Worm (Caenorhabditis elegans) whole organism, L4 larva: ENCODE data around the gene sdhb-1.

Experiments used
- F10B5.3 ChIP-seq: sonication (generic microtip); optimal IDR thresholded peaks from 2 replicates; lab custom pipeline; 2016; ENCODE audit warnings: mild to moderate bottlenecking, missing genetic modification characterization, missing compliant biosample characterization
- F49E8.2 ChIP-seq: sonication (generic microtip); optimal IDR thresholded peaks from 2 replicates; lab custom pipeline; 2016; ENCODE audit warnings: missing compliant biosample characterization, mild to moderate bottlenecking, missing genetic modification characterization, borderline replicate concordance
- R02D3.7 ChIP-seq: fragments of 150-350 bp; sonication (generic microtip); optimal IDR thresholded peaks from 3 replicates; lab custom pipeline; 2014; ENCODE audit warnings: missing biosample characterization, missing genetic modification characterization
- T20F7.1 ChIP-seq: fragments of 200-800 bp; sonication (Bioruptor generic); optimal IDR thresholded peaks from 2 replicates; lab custom pipeline; 2018; ENCODE audit warnings: mild to moderate bottlenecking, missing genetic modification characterization, missing compliant biosample characterization
- T26A8.4 ChIP-seq: fragments of 200-800 bp; sonication (Bioruptor generic); IDR thresholded peaks from 2 replicates; pipeline ENCODE4 v1.3.6; 2022; ENCODE audit warnings: missing genetic modification characterization, missing compliant biosample characterization
- Y105C5A.15 ChIP-seq: fragments of 200-800 bp; sonication (Bioruptor generic); IDR thresholded peaks from 2 replicates; pipeline ENCODE4 v1.3.6; 2022; ENCODE audit warnings: missing genetic modification characterization, missing compliant biosample characterization
- Y5F2A.4 ChIP-seq: fragments of 200-800 bp; sonication (Bioruptor generic); optimal IDR thresholded peaks from 2 replicates; lab custom pipeline; 2018; ENCODE audit warnings: mild to moderate bottlenecking, missing genetic modification characterization, missing compliant biosample characterization
- Y75B8A.6 ChIP-seq: fragments of 200-800 bp; sonication (Bioruptor generic); IDR thresholded peaks from 2 replicates; pipeline ENCODE4 v1.3.6; 2022; ENCODE audit warnings: missing genetic modification reagents, missing genetic modification characterization, missing compliant biosample characterization
- aha-1 ChIP-seq: fragments of 150-350 bp; peaks from one replicate; lab custom pipeline; 2014; ENCODE audit warnings: missing biosample characterization, missing genetic modification characterization
- ceh-20 ChIP-seq: fragments of 200-800 bp; sonication (Bioruptor generic); IDR thresholded peaks from 2 replicates; pipeline ENCODE4 v1.3.6; 2022; ENCODE audit warnings: missing genetic modification reagents, missing genetic modification characterization, missing compliant biosample characterization
- daf-16 ChIP-seq, 3 experiments: sonication (generic microtip); optimal IDR thresholded peaks; 2 replicates each; lab custom pipeline; 2016 to 2017; ENCODE audit warnings: missing genetic modification characterization in 3 of 3, missing genetic modification reagents in 3 of 3, mild to moderate bottlenecking in 2 of 3, missing compliant biosample characterization in 2 of 3, missing biosample characterization in 1 of 3, moderate library complexity in 1 of 3
- dmd-6 ChIP-seq: fragments of 200-800 bp; sonication (Bioruptor generic); IDR thresholded peaks from 2 replicates; pipeline ENCODE4 v1.3.6; 2022; ENCODE audit warnings: missing genetic modification reagents, missing genetic modification characterization, missing compliant biosample characterization
- dmd-8 ChIP-seq: fragments of 200-800 bp; sonication (Bioruptor generic); IDR thresholded peaks from 2 replicates; pipeline ENCODE4 v1.3.6; 2022; ENCODE audit warnings: missing genetic modification characterization, missing compliant biosample characterization
- dve-1 ChIP-seq: sonication (generic microtip); optimal IDR thresholded peaks from 2 replicates; lab custom pipeline; 2017; ENCODE audit warnings: antibody characterized with exemption, mild to moderate bottlenecking, missing genetic modification characterization, missing compliant biosample characterization; ENCODE audit not compliant: insufficient read depth
- egl-43 ChIP-seq: fragments of 200-800 bp; sonication (Bioruptor generic); IDR thresholded peaks from 2 replicates; pipeline ENCODE4 v1.3.6; 2022; ENCODE audit warnings: missing genetic modification reagents, missing genetic modification characterization, missing compliant biosample characterization
- fkh-10 ChIP-seq: fragments of 150-350 bp; optimal IDR thresholded peaks from 2 replicates; lab custom pipeline; 2014; ENCODE audit warnings: missing biosample characterization, missing genetic modification reagents, missing genetic modification characterization
- fos-1 ChIP-seq: fragments of 150-350 bp; optimal IDR thresholded peaks from 2 replicates; lab custom pipeline; 2014; ENCODE audit warnings: missing biosample characterization, missing genetic modification characterization
- hif-1 ChIP-seq, 2 experiments: sonication (generic microtip); optimal IDR thresholded peaks; 2 replicates each; lab custom pipeline; 2016 to 2017; ENCODE audit warnings: missing compliant biosample characterization in 2 of 2, missing genetic modification characterization in 2 of 2, missing genetic modification reagents in 2 of 2, missing genotype in 2 of 2, mild to moderate bottlenecking in 1 of 2
- jun-1 ChIP-seq: fragments of 150-350 bp; optimal IDR thresholded peaks from 2 replicates; lab custom pipeline; 2014; ENCODE audit warnings: missing biosample characterization, missing genetic modification reagents, missing genetic modification characterization
- lin-13 ChIP-seq: fragments of 150-350 bp; optimal IDR thresholded peaks from 2 replicates; lab custom pipeline; 2014; ENCODE audit warnings: missing biosample characterization, missing genetic modification reagents, missing genetic modification characterization
- lin-15B ChIP-seq: fragments of 150-350 bp; sonication (generic microtip); optimal IDR thresholded peaks from 3 replicates; lab custom pipeline; 2014; ENCODE audit warnings: missing biosample characterization, missing genetic modification characterization
- lsy-2 ChIP-seq, 2 experiments: fragments of 150-350 bp in 1 of 2; sonication (generic microtip) in 1 of 2; optimal IDR thresholded peaks; 2 replicates each; lab custom pipeline; 2014 to 2017; ENCODE audit warnings: missing biosample characterization in 2 of 2, missing genetic modification characterization in 2 of 2
- mdl-1 ChIP-seq, 2 experiments: fragments of 150-350 bp in 1 of 2; sonication (generic microtip) in 1 of 2; optimal IDR thresholded peaks; 2 replicates each; lab custom pipeline; 2014 to 2017; ENCODE audit warnings: missing biosample characterization in 2 of 2, missing genetic modification characterization in 2 of 2
- mdt-29 ChIP-seq: fragments of 200-800 bp; sonication (Bioruptor generic); IDR thresholded peaks from 2 replicates; pipeline ENCODE4 v1.3.6; 2022; ENCODE audit warnings: missing genetic modification reagents, missing genetic modification characterization, missing compliant biosample characterization
- mxl-3 ChIP-seq: fragments of 200-800 bp; sonication (Bioruptor generic); optimal IDR thresholded peaks from 2 replicates; lab custom pipeline; 2018; ENCODE audit warnings: mild to moderate bottlenecking, missing genetic modification characterization, missing compliant biosample characterization
- nhr-111 ChIP-seq: fragments of 200-800 bp; sonication (Bioruptor generic); optimal IDR thresholded peaks from 2 replicates; lab custom pipeline; 2018; ENCODE audit warnings: mild to moderate bottlenecking, missing genetic modification characterization, missing compliant biosample characterization
- nhr-237 ChIP-seq: sonication (generic microtip); optimal IDR thresholded peaks from 2 replicates; lab custom pipeline; 2017; ENCODE audit warnings: missing biosample characterization, missing genetic modification characterization
- nhr-48 ChIP-seq: sonication (generic microtip); optimal IDR thresholded peaks from 2 replicates; lab custom pipeline; 2016; ENCODE audit warnings: mild to moderate bottlenecking, missing genetic modification characterization, missing compliant biosample characterization
- nhr-76 ChIP-seq: fragments of 150-350 bp; optimal IDR thresholded peaks from 2 replicates; lab custom pipeline; 2014; ENCODE audit warnings: missing biosample characterization, missing genetic modification characterization
- pqm-1 ChIP-seq: sonication (generic microtip); optimal IDR thresholded peaks from 2 replicates; lab custom pipeline; 2017; ENCODE audit warnings: missing biosample characterization, missing genetic modification characterization
- rbr-2 ChIP-seq: sonication (generic microtip); optimal IDR thresholded peaks from 2 replicates; lab custom pipeline; 2016; ENCODE audit warnings: missing genotype, missing genetic modification characterization, missing compliant biosample characterization
- saeg-2 ChIP-seq: fragments of 200-800 bp; sonication (Bioruptor generic); IDR thresholded peaks from 2 replicates; pipeline ENCODE4 v1.3.6; 2022; ENCODE audit warnings: missing genetic modification reagents, missing genetic modification characterization, missing compliant biosample characterization
- snpc-1.2 ChIP-seq: fragments of 200-800 bp; sonication (Bioruptor generic); IDR thresholded peaks from 2 replicates; pipeline ENCODE4 v1.3.6; 2022; ENCODE audit warnings: missing genetic modification reagents, missing genetic modification characterization, missing compliant biosample characterization
- zfp-3 ChIP-seq: fragments of 200-800 bp; sonication (Bioruptor generic); conservative IDR thresholded peaks from 2 replicates; pipeline ENCODE4 v1.3.6; 2022; ENCODE audit warnings: missing genetic modification reagents, missing genetic modification characterization, missing compliant biosample characterization
- zip-2 ChIP-seq: fragments of 150-350 bp; optimal IDR thresholded peaks from 2 replicates; lab custom pipeline; 2014; ENCODE audit warnings: missing biosample characterization, missing genetic modification characterization

Gene sdhb-1

ce11 chrII:9385241-9385640 lies 32.7 kb upstream of the sdhb-1 start, which contains the start of gene C06C3.7:
Gene C06C3.7 (plus strand): TSS chrII:9385541.
- TF ChIP-seq R02D3.7 (tag; lab: Kevin White, UChicago) (no peak), nhr-76 (tag; lab: Kevin White, UChicago) (no peak), T26A8.4 (GFP tag; lab: Robert Waterston, UW) (no peak), lsy-2 (tag; optimal IDR thresholded peaks at IDR 0.05; lab: Kevin White, UChicago) (no peak), lin-13 (GFP tag; lab: Kevin White, UChicago) (no peak), ceh-20 (GFP tag; lab: Robert Waterston, UW) (no peak), fos-1 (tag; lab: Kevin White, UChicago) (no peak), rbr-2 (tag; lab: Kevin White, UChicago) (no peak), dmd-6 (no peak), zip-2 (tag; lab: Kevin White, UChicago) (no peak), fkh-10 (GFP tag; lab: Kevin White, UChicago) (no peak), Y105C5A.15 (GFP tag; lab: Robert Waterston, UW) (no peak), jun-1 (tag; lab: Kevin White, UChicago) (no peak), F10B5.3 (no peak)

DNA sequence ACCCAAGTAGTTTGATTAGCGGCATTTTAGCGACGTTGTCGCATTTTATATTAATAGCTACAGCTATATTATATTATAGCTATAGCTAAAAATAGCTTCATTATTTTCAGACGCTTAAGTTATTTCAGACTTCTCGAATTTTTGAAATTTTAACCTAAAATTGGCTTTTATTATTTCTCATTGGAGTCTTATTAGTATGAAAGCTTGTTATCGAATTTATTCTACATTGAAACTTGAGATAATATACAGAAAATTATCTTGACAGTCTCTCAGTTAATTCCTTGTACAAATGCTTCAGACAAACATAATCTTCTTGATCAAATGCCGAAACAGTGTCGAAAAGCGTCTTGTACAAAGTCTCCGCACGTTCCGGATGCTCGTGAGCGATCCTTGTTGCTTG lies 27.3 kb upstream of the sdhb-1 start, which contains the start of gene srh-48:
Gene srh-48 (plus strand): TSS at position 301 of the 400 bp plus-strand sequence.
- TF ChIP-seq lin-15B (tag; lab: Kevin White, UChicago) (no peak), Y75B8A.6 (GFP tag; lab: Robert Waterston, UW) (no peak), zfp-3 (GFP tag; lab: Robert Waterston, UW) (no peak)

DNA sequence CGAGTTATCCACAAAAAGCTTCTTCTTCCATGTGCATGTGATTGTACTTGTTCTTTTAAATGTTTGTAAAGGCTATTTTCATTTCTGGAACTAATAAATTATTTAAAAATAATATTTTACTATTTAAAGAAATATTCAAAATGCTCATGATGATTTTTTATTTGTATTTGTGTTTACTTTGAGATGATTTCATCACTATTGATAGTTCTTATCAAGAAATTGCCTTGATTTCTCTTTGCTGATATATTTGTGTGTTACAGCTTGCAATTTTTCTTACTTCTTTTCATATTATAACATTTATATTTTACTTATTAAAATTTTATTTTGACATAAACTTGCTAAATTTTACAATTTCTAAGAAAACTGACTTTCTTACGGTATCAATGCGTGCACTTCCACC lies 25.6 kb upstream of the sdhb-1 start:
- TF ChIP-seq Y5F2A.4 (GFP tag; lab: Kevin White, UChicago) = no peak
- TF ChIP-seq dve-1 = no peak
- TF ChIP-seq egl-43 (GFP tag; lab: Robert Waterston, UW) = no peak
- TF ChIP-seq daf-16 (GFP tag; optimal IDR thresholded peaks at IDR 0.05; lab: Kevin White, UChicago) = no peak
- TF ChIP-seq daf-16 (tag; optimal IDR thresholded peaks at IDR 0.05; lab: Kevin White, UChicago) = peak; percentile 72
- TF ChIP-seq pqm-1 = peak; percentile 26

ce11 chrII:9377158-9377557 lies 24.6 kb upstream of the sdhb-1 start, which contains the start of gene C06C3.10:
Gene C06C3.10 (minus strand): TSS chrII:9377258.
- TF ChIP-seq mdt-29 (GFP tag; lab: Robert Waterston, UW) (no peak), nhr-237 (tag; lab: Kevin White, UChicago) (no peak), saeg-2 (no peak), hif-1 (tag; optimal IDR thresholded peaks at IDR 0.05; lab: Kevin White, UChicago) (no peak), snpc-1.2 (GFP tag; lab: Robert Waterston, UW) (no peak), dmd-8 (GFP tag; lab: Robert Waterston, UW) (no peak), mdl-1 (tag; optimal IDR thresholded peaks at IDR 0.05; lab: Kevin White, UChicago) (no peak), nhr-48 (tag; lab: Kevin White, UChicago) (no peak), aha-1 (tag; lab: Kevin White, UChicago) (no peak), mxl-3 (GFP tag; lab: Kevin White, UChicago) (no peak), nhr-111 (GFP tag; lab: Kevin White, UChicago) (no peak), T20F7.1 (GFP tag; lab: Kevin White, UChicago) (no peak), F49E8.2 (tag; lab: Kevin White, UChicago) (no peak)
- TF ChIP-seq, all 104 proteins: peak for 0
